Fruit fly (Drosophila melanogaster): Measurements from ENCODE around the gene Prosbeta7.
A peak's percentile ranks its signal among the peaks of the same experiment; 100 is the strongest.

Prosbeta7 gene

DNA sequence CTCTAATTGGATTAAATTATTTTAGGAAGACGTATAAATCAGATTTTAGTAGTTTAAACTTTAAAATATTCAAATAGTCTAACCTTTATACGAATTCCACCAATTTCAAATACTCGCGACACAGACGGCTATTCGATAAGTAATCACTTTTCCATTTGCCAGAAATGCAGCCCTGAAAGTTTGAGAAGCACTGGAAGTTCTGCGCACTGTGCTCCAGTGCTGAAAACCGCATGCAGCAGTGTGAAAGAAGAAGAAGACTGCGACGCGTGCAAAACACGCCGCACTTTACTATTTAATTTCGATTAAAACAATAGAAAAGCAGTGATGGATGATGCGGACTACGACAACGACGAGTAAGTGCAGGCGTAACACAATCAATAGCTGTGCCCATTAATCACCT, 13.4 kb upstream of the Prosbeta7 start, which contains the start of gene Polr2F (continued):
- TF ChIP-seq Rel (GFP tag; optimal IDR thresholded peaks at IDR 0.05) (no peak), Rel (tag; optimal IDR thresholded peaks at IDR 0.05) (peak; percentile 53), rgr (GFP tag; optimal IDR thresholded peaks at IDR 0.05) (peak; percentile 89), woc (GFP tag; optimal IDR thresholded peaks at IDR 0.05) (peak; percentile 96), br (GFP tag; optimal IDR thresholded peaks at IDR 0.05) (peak; percentile 81), HLH106 (tag; optimal IDR thresholded peaks at IDR 0.05) (peak; percentile 77), GATAd (GFP tag; optimal IDR thresholded peaks at IDR 0.05) (no peak), Vsx2 (GFP tag; optimal IDR thresholded peaks at IDR 0.05; ENCODE audit: partially characterized antibody) (no peak), sv (GFP tag; optimal IDR thresholded peaks at IDR 0.05) (peak; percentile 78)

DNA sequence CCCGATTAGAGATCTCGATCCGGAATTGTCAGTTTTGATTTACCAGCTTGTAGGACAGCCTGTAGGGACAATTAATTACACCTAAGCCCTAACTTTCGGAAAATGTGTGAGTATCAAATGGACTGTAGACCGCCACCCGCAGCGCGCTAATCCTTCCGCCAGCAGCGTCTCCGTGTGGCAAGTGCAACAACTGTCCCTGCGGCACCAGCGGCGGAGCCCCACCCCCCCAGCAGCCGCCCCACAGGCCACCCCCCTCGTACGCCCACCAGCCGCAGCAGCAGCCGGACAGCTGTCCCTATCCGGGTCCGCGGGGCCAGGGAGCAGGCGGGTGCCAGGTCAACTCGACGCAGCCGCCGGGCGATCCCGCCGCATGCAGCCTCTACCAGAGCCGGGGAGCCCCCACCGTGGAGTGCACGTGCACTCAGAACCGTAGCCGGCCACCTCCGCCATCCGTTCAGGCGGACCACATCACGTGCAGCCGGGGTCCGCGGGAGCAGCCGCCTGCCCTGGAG, 11.4 kb upstream of the Prosbeta7 start, which contains the start of the genes CG31542 and CG34277:
CG31542 (plus strand) TSS at position 51 of the 512 bp plus-strand sequence.
CG34277 (plus strand) TSS at position 51 of the 512 bp plus-strand sequence.
- TF ChIP-seq Dfd (GFP tag; optimal IDR thresholded peaks at IDR 0.05) (peak; percentile 95), sage (GFP tag; optimal IDR thresholded peaks at IDR 0.05) (no peak), br (GFP tag; optimal IDR thresholded peaks at IDR 0.05) (no peak), OdsH (GFP tag; optimal IDR thresholded peaks at IDR 0.05) (no peak), lola (GFP tag; optimal IDR thresholded peaks at IDR 0.05) (no peak), ey (GFP tag; optimal IDR thresholded peaks at IDR 0.05) (no peak)

DNA sequence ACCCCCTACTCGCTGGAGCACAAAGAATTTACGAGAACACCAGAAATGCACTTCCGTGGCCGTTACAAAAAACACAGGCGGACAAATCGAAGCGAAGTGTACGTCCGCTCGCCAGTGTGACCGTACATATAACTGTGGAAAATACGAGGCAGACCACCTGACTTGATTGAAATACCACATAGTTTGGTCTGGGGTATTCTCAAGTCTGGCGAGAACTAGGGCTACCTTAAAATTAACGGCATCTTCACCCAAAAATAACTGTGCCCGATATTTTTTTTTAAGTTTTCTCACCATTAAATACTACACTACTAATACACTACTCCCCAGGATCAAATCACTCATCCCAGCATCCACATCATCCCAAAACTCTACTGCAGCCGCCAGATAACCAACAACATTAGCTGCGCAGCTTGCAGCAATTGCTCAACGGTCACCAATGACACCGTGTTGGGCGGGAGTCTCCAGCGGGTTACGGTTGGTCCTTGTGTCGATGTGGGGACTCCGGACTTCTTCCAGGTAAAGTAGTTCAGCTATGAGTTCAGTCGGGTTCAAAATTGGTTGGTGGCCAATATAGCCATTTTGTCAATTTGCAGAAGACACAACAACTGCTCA, 10.1 kb upstream of the Prosbeta7 start, which contains the start of gene Cerk:
Cerk (minus strand) TSS at position 137 of the 612 bp plus-strand sequence.
- TF ChIP-seq brk (GFP tag; optimal IDR thresholded peaks at IDR 0.05) (no peak), Abd-B (GFP tag; optimal IDR thresholded peaks at IDR 0.05) (no peak), dl (GFP tag; optimal IDR thresholded peaks at IDR 0.05; ENCODE audit: insufficient read depth in 1 of 2, partially characterized antibody in 2 of 2) (no peak), usp (GFP tag; optimal IDR thresholded peaks at IDR 0.05) (no peak), Hr83 (GFP tag; optimal IDR thresholded peaks at IDR 0.05; ENCODE audit: poor library complexity, severe bottlenecking) (peak; percentile 52), Vsx2 (GFP tag; optimal IDR thresholded peaks at IDR 0.05; ENCODE audit: partially characterized antibody) (no peak), h (GFP tag; optimal IDR thresholded peaks at IDR 0.05) (peak; percentile 26), woc (GFP tag; optimal IDR thresholded peaks at IDR 0.05) (peak; percentile 22), fru (GFP tag; optimal IDR thresholded peaks at IDR 0.05) (peak; percentile 29), Mio (GFP tag; optimal IDR thresholded peaks at IDR 0.05) (no peak), Jra (GFP tag; optimal IDR thresholded peaks at IDR 0.05) (no peak), foxo (GFP tag; optimal IDR thresholded peaks at IDR 0.05) (peak in 1 of 2 experiments; percentile 42), Rel (GFP tag; optimal IDR thresholded peaks at IDR 0.05) (no peak), Rel (tag; optimal IDR thresholded peaks at IDR 0.05) (peak; percentile 54), dmrt93B (GFP tag; optimal IDR thresholded peaks at IDR 0.05) (no peak), sv (GFP tag; optimal IDR thresholded peaks at IDR 0.05) (peak; percentile 1), rgr (GFP tag; optimal IDR thresholded peaks at IDR 0.05) (peak; percentile 35), lola (GFP tag; optimal IDR thresholded peaks at IDR 0.05) (no peak), ey (GFP tag; optimal IDR thresholded peaks at IDR 0.05) (peak; percentile 14), psq (GFP tag; optimal IDR thresholded peaks at IDR 0.05) (no peak), HLH106 (tag; optimal IDR thresholded peaks at IDR 0.05) (peak; percentile 22), CG9705 (GFP tag; optimal IDR thresholded peaks at IDR 0.05) (peak; percentile 27), tai (GFP tag; optimal IDR thresholded peaks at IDR 0.05) (no peak), Hnf4 (GFP tag; optimal IDR thresholded peaks at IDR 0.05) (peak; percentile 54), br (GFP tag; optimal IDR thresholded peaks at IDR 0.05) (peak; percentile 12), Sp1 (GFP tag; optimal IDR thresholded peaks at IDR 0.05) (peak; percentile 17), GATAd (GFP tag; optimal IDR thresholded peaks at IDR 0.05) (no peak)

DNA sequence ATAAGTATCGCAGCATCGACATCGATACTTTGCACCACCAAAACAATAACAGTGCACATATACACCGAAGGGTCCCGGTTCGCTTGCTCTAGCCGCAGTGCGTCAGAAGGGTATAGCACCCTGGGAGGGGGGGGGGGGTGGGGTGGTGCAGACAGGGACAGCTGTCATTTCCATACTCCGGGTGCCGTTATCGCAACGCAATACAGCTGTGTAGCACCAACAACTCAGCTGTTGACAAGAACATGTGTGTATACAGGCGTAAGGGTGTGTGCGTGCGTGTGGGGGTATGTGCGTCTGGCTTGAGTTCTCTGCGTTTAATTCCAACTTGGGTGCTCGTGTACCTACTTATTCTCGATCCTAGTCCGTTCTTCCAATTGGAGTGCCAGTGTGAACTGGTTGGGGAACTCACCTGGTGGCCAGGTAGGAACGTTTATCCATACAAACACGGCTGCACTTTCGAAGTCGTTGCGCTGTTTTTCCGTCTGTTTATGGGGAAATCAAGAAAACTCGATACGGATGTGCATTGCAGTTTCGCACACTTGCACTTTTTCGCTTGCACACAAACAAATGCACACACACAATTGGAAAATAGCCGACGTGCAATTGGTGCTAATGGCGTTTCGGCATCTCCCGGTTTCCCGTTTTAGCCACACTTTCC, 9.5 kb upstream of the Prosbeta7 start:
- TF ChIP-seq sage (GFP tag; optimal IDR thresholded peaks at IDR 0.05), result no peak
- no peak for TF ChIP-seq OdsH (GFP tag; optimal IDR thresholded peaks at IDR 0.05)
- no peak for TF ChIP-seq usp (GFP tag; optimal IDR thresholded peaks at IDR 0.05)
- TF ChIP-seq h (GFP tag; optimal IDR thresholded peaks at IDR 0.05), result peak; percentile 43
- TF ChIP-seq psq (GFP tag; optimal IDR thresholded peaks at IDR 0.05), result no peak
- TF ChIP-seq lola (GFP tag; optimal IDR thresholded peaks at IDR 0.05), result no peak
- peak; percentile 38 for TF ChIP-seq rgr (GFP tag; optimal IDR thresholded peaks at IDR 0.05)
- TF ChIP-seq Myc (optimal IDR thresholded peaks at IDR 0.05), result no peak
- TF ChIP-seq Rel (GFP tag; optimal IDR thresholded peaks at IDR 0.05), result no peak
- peak; percentile 63 for TF ChIP-seq Rel (tag; optimal IDR thresholded peaks at IDR 0.05)
- peak; percentile 15 for TF ChIP-seq CG9705 (GFP tag; optimal IDR thresholded peaks at IDR 0.05)
- TF ChIP-seq HLH106 (tag; optimal IDR thresholded peaks at IDR 0.05), result peak; percentile 7
- peak; percentile 33 for TF ChIP-seq Hnf4 (GFP tag; optimal IDR thresholded peaks at IDR 0.05)
- peak; percentile 98 for TF ChIP-seq Hr83 (GFP tag; optimal IDR thresholded peaks at IDR 0.05; ENCODE audit: poor library complexity, severe bottlenecking)
- TF ChIP-seq N (GFP tag; optimal IDR thresholded peaks at IDR 0.05), result no peak
- TF ChIP-seq Sp1 (GFP tag; optimal IDR thresholded peaks at IDR 0.05), result peak; percentile 14
- TF ChIP-seq Jra (GFP tag; optimal IDR thresholded peaks at IDR 0.05), result peak; percentile 77

Data from whole organism, wandering third instar larva.